Worm (Caenorhabditis elegans): ENCODE results near the gene nhr-12.

ce11 chrV:10060039-10060438, 23.8 kb downstream of the nhr-12 start:
- TF ChIP-seq flt-1 (GFP tag; IDR thresholded peaks at IDR 0.05) (no peak), ceh-36 (tag; optimal IDR thresholded peaks at IDR 0.05) (no peak), hmbx-1 (tag; optimal IDR thresholded peaks at IDR 0.05) (no peak), B0310.2 (tag; optimal IDR thresholded peaks at IDR 0.05) (no peak), hmg-4 (GFP tag; optimal IDR thresholded peaks at IDR 0.05) (no peak), ama-1 (optimal IDR thresholded peaks at IDR 0.05) (no peak), sea-1 (GFP tag; conservative IDR thresholded peaks at IDR 0.05) (no peak), pes-1 (GFP tag; IDR thresholded peaks at IDR 0.05) (no peak), tbx-11 (GFP tag; IDR thresholded peaks at IDR 0.05) (no peak), aly-1 (tag; optimal IDR thresholded peaks at IDR 0.05) (no peak), scrt-1 (GFP tag; IDR thresholded peaks at IDR 0.05) (no peak), tra-4 (tag; optimal IDR thresholded peaks at IDR 0.05) (no peak)

Data from whole organism, early embryonic.